Fruit fly (Drosophila melanogaster) whole organism: Measurements from ENCODE around the gene CCT2.
"Not testable (repeated sequence)": the region's sequence is repeated elsewhere in the genome, so short reads cannot be mapped to it uniquely, and the experiment has no call there.

ENCODE experiments used
- CG8478 ChIP-seq: fragments of >200 bp; optimal IDR thresholded peaks from 2 replicates; lab custom pipeline; 2018; ENCODE audit warnings: inconsistent platforms
- Dll ChIP-seq: fragments of >200 bp; optimal IDR thresholded peaks from 2 replicates; lab custom pipeline; 2017
- EcR ChIP-seq, 2 experiments: fragments of >200 bp; optimal IDR thresholded peaks; 2 replicates each; lab custom pipeline; 2017; ENCODE audit warnings: missing biosample characterization in 2 of 2, missing genetic modification characterization in 2 of 2, missing genetic modification reagents in 2 of 2
- pan ChIP-seq: fragments of >200 bp; optimal IDR thresholded peaks from 2 replicates; lab custom pipeline; 2017
- psq ChIP-seq: fragments of >200 bp; optimal IDR thresholded peaks from 2 replicates; lab custom pipeline; 2017
- usp ChIP-seq: fragments of >200 bp; optimal IDR thresholded peaks from 2 replicates; lab custom pipeline; 2017; ENCODE audit warnings: missing biosample characterization, missing genetic modification characterization, mixed read lengths

CCT2 gene

dm6 chrX:9075641-9076324 lies 13.5 kb upstream of the CCT2 start:
- TF ChIP-seq pan (no peak), EcR (GFP tag; optimal IDR thresholded peaks at IDR 0.05; lab: Kevin White, UChicago) (no peak), CG8478 (lab: Kevin White, UChicago) (no peak), psq (lab: Kevin White, UChicago) (no peak), Dll (lab: Kevin White, UChicago) (no peak), usp (no peak)

dm6 chrX:9077558-9077957 lies 11.8 kb upstream of the CCT2 start:
- TF ChIP-seq EcR (GFP tag; optimal IDR thresholded peaks at IDR 0.05; lab: Kevin White, UChicago) = no peak
- TF ChIP-seq psq (lab: Kevin White, UChicago) = no peak
- no peak for TF ChIP-seq CG8478 (lab: Kevin White, UChicago)
- TF ChIP-seq pan = no peak
- no peak for TF ChIP-seq usp
- no peak for TF ChIP-seq Dll (lab: Kevin White, UChicago)

dm6 chrX:9078263-9078662 lies 11.1 kb upstream of the CCT2 start, which contains the start of gene CG44325:
Gene CG44325 (minus strand): TSS chrX:9078499.
- no peak for TF ChIP-seq usp
- no peak for TF ChIP-seq Dll (lab: Kevin White, UChicago)
- TF ChIP-seq psq (lab: Kevin White, UChicago) = no peak
- no peak for TF ChIP-seq CG8478 (lab: Kevin White, UChicago)
- no peak for TF ChIP-seq EcR (GFP tag; optimal IDR thresholded peaks at IDR 0.05; lab: Kevin White, UChicago)
- TF ChIP-seq pan = no peak

dm6 chrX:9080962-9081361 lies 8.4 kb upstream of the CCT2 start, which contains the start of the genes CG7246 and HP1b:
Gene CG7246 (minus strand): TSS chrX:9081057.
Gene HP1b (plus strand): TSS chrX:9081063.
- TF ChIP-seq Dll (lab: Kevin White, UChicago) (no peak), EcR (GFP tag; optimal IDR thresholded peaks at IDR 0.05; lab: Kevin White, UChicago) (no peak), psq (lab: Kevin White, UChicago) (no peak), CG8478 (lab: Kevin White, UChicago) (no peak), pan (no peak), usp (no peak)

dm6 chrX:9082600-9082999 lies 6.7 kb upstream of the CCT2 start, which contains the start of gene APC4:
Gene APC4 (plus strand): TSS chrX:9082931.
- TF ChIP-seq EcR (GFP tag; optimal IDR thresholded peaks at IDR 0.05; lab: Kevin White, UChicago) (no peak), CG8478 (lab: Kevin White, UChicago) (no peak), Dll (lab: Kevin White, UChicago) (no peak)

dm6 chrX:9085726-9086125 lies 3.6 kb upstream of the CCT2 start, which contains the start of gene CG32708:
Gene CG32708 (plus strand): TSS chrX:9085932.
- TF ChIP-seq CG8478 (lab: Kevin White, UChicago) (no peak), usp (no peak), Dll (lab: Kevin White, UChicago) (no peak), pan (no peak), EcR (GFP tag; optimal IDR thresholded peaks at IDR 0.05; lab: Kevin White, UChicago) (no peak), psq (lab: Kevin White, UChicago) (no peak)

- TF ChIP-seq Dll (lab: Kevin White, UChicago); EcR (GFP tag; optimal IDR thresholded peaks at IDR 0.05; lab: Kevin White, UChicago); usp: not testable (repeated sequence)
Observed at dm6 chrX:9086702-9087179, 2.6 kb upstream of the CCT2 start, which contains the start of gene CG32706. Gene CG32706 (plus strand): TSS chrX:9087129.

dm6 chrX:9087920-9088417 lies 1.3 kb upstream of the CCT2 start, which contains the start of gene CG6999:
Gene CG6999 (plus strand): TSS chrX:9088367.
- not testable (repeated sequence) for TF ChIP-seq psq (lab: Kevin White, UChicago); CG8478 (lab: Kevin White, UChicago); EcR (GFP tag; optimal IDR thresholded peaks at IDR 0.05; lab: Kevin White, UChicago)

- no peak for TF ChIP-seq Dll (lab: Kevin White, UChicago)
- TF ChIP-seq usp = no peak
- no peak for TF ChIP-seq EcR (GFP tag; optimal IDR thresholded peaks at IDR 0.05; lab: Kevin White, UChicago)
- TF ChIP-seq CG8478 (lab: Kevin White, UChicago) = no peak
- TF ChIP-seq psq (lab: Kevin White, UChicago) = no peak
- TF ChIP-seq pan = no peak
Observed at dm6 chrX:9090057-9090358, 695 bp downstream of the CCT2 start.

dm6 chrX:9093062-9093461 lies 3.7 kb downstream of the CCT2 start:
- TF ChIP-seq usp (no peak), EcR (GFP tag; optimal IDR thresholded peaks at IDR 0.05; lab: Kevin White, UChicago) (no peak), psq (lab: Kevin White, UChicago) (no peak), Dll (lab: Kevin White, UChicago) (no peak), CG8478 (lab: Kevin White, UChicago) (no peak), pan (no peak)

dm6 chrX:9093912-9094311 lies 4.6 kb downstream of the CCT2 start:
- TF ChIP-seq CG8478 (lab: Kevin White, UChicago) = no peak
- TF ChIP-seq pan = no peak
- no peak for TF ChIP-seq psq (lab: Kevin White, UChicago)
- no peak for TF ChIP-seq usp
- TF ChIP-seq Dll (lab: Kevin White, UChicago) = no peak
- TF ChIP-seq EcR (GFP tag; optimal IDR thresholded peaks at IDR 0.05; lab: Kevin White, UChicago) = no peak

dm6 chrX:9102125-9102524 lies 12.8 kb downstream of the CCT2 start:
- TF ChIP-seq CG8478 (lab: Kevin White, UChicago) = no peak
- TF ChIP-seq pan = no peak
- no peak for TF ChIP-seq Dll (lab: Kevin White, UChicago)
- TF ChIP-seq psq (lab: Kevin White, UChicago) = no peak
- no peak for TF ChIP-seq EcR (GFP tag; optimal IDR thresholded peaks at IDR 0.05; lab: Kevin White, UChicago)
- TF ChIP-seq usp = no peak
